Worm (Caenorhabditis elegans): ENCODE measurements around the gene oac-29.

Gene oac-29

DNA sequence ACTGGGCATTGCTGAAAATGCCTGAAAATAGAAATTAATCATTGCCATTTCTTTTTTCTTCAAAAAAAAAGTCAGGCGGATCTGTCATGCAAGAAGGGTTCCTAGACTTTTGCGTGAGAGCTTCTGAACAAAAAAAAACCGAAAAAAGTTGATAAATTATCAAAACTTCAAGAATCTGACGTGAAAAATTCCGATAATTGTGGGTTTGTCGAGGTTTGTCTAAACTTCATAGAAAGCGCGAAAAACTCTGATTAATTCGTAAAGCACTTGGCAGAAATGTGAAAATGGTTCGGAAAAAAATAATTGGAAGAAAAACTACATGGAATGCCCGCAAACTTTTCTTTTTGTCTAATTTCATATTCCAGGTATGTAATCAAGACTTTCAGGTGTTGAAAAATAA is 38.0 kb upstream of the oac-29 start, which contains the start of gene ZC190.5:
TSS of gene ZC190.5 (minus strand) at position 101 of the 400 bp plus-strand sequence.
- TF ChIP-seq eyg-1 (tag; optimal IDR thresholded peaks at IDR 0.05) (no peak), rnt-1 (tag; optimal IDR thresholded peaks at IDR 0.05) (no peak)

DNA sequence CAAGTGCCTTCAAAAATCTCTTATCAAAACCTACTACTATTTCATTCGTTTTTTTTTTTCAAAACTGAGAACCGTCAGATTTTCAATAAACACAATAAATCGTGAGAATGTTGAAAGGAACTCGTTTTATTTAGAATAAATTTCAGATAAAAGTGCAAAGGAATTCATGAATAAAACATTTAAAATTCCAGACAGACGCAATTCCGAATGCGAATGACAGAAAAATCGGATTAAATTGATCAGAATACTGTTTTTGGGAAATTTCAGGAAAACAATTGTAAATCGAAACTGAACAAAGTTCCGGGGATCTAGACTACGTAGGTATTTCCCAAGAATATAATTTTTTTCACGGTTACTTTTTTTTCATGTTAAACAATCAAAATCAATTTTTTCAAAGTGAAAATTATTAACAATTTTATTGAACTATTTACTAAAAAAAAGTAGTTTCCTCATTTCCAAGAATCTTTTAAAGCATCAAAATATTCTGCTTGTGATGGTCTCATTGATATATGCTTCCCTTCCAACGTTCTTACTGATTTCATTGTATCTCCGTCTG is 36.2 kb upstream of the oac-29 start:
- TF ChIP-seq unc-86 (tag; optimal IDR thresholded peaks at IDR 0.05) (no peak), ceh-31 (tag; optimal IDR thresholded peaks at IDR 0.05) (no peak), pax-1 (tag; optimal IDR thresholded peaks at IDR 0.05) (no peak), ref-2 (tag; optimal IDR thresholded peaks at IDR 0.05) (no peak), C08G9.2 (tag; optimal IDR thresholded peaks at IDR 0.05) (no peak), C38D4.7 (GFP tag; optimal IDR thresholded peaks at IDR 0.05) (no peak), pat-9 (tag; optimal IDR thresholded peaks at IDR 0.05) (no peak), ahr-1 (tag; optimal IDR thresholded peaks at IDR 0.05) (no peak), eyg-1 (tag; optimal IDR thresholded peaks at IDR 0.05) (no peak), ceh-14 (tag; optimal IDR thresholded peaks at IDR 0.05) (no peak), lim-6 (tag; optimal IDR thresholded peaks at IDR 0.05) (no peak), F13H6.1 (tag; optimal IDR thresholded peaks at IDR 0.05) (no peak), ceh-19 (GFP tag; optimal IDR thresholded peaks at IDR 0.05) (no peak), unc-55 (GFP tag; optimal IDR thresholded peaks at IDR 0.05) (no peak), che-1 (tag; optimal IDR thresholded peaks at IDR 0.05) (no peak), hlh-6 (tag; optimal IDR thresholded peaks at IDR 0.05) (no peak), lin-11 (tag; optimal IDR thresholded peaks at IDR 0.05) (no peak), elt-4 (tag; optimal IDR thresholded peaks at IDR 0.05) (no peak), K02D7.2 (tag; optimal IDR thresholded peaks at IDR 0.05) (no peak)

DNA sequence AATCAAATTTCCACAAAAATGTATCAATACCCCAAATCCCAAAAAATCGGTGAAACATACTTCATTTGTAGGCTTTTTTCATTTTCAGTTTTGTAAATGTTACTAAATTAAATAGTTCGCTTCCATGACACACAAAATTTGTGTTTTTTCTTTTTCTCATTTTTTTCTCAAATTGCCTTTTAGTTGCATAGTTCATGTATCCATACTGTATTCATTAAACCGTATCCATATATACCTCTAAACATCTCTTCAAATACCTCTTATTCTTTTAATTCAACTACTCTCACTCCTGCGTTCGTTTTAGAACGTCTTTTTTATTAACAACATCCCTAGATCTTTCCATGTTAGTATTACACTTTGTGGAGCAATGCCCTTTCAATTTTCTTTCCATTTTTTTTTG is 35.3 kb upstream of the oac-29 start:
- TF ChIP-seq T23F11.4 (GFP tag; optimal IDR thresholded peaks at IDR 0.05) (no peak), ceh-22 (tag; optimal IDR thresholded peaks at IDR 0.05) (no peak), ceh-9 (tag; optimal IDR thresholded peaks at IDR 0.05) (no peak), nhr-11 (tag; optimal IDR thresholded peaks at IDR 0.05) (no peak), syd-9 (tag; optimal IDR thresholded peaks at IDR 0.05) (no peak), npax-4 (tag; optimal IDR thresholded peaks at IDR 0.05) (no peak), ceh-6 (GFP tag; optimal IDR thresholded peaks at IDR 0.05) (no peak), pqm-1 (tag; optimal IDR thresholded peaks at IDR 0.05) (no peak), ztf-16 (tag; optimal IDR thresholded peaks at IDR 0.05) (no peak), tbx-7 (tag; optimal IDR thresholded peaks at IDR 0.05) (no peak), sox-2 (GFP tag; IDR thresholded peaks at IDR 0.05) (no peak), rnt-1 (tag; optimal IDR thresholded peaks at IDR 0.05) (no peak), hlh-8 (tag; optimal IDR thresholded peaks at IDR 0.05) (no peak), elt-4 (tag; optimal IDR thresholded peaks at IDR 0.05) (no peak), fkh-10 (GFP tag; optimal IDR thresholded peaks at IDR 0.05) (no peak), odd-2 (tag; optimal IDR thresholded peaks at IDR 0.05) (no peak)

DNA sequence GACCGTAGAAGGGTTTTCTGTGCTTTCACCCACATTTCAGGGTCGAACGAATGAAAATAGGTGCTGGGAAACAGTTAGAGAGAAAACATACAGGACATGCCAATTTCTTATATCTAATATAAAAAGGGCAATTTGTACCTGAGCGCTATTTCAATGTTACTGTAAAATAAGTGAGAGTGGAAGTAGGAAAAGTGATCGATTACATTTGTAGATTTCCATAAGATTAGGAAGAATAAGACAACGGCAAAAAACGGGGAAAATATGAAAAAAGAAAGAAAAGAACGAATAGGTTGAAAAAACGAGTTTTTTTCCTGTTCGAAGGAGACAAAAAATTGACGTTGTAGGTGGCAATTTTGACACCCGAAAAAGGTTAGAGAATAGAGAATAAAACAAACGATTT is 32.7 kb upstream of the oac-29 start:
- TF ChIP-seq ceh-18 (tag; optimal IDR thresholded peaks at IDR 0.05) (no peak), sox-4 (tag; optimal IDR thresholded peaks at IDR 0.05) (no peak), odd-2 (tag; optimal IDR thresholded peaks at IDR 0.05) (no peak), pax-1 (tag; optimal IDR thresholded peaks at IDR 0.05) (no peak), ceh-22 (tag; optimal IDR thresholded peaks at IDR 0.05) (no peak), ceh-19 (GFP tag; optimal IDR thresholded peaks at IDR 0.05) (no peak), K09A11.1 (tag; optimal IDR thresholded peaks at IDR 0.05; ENCODE audit: insufficient read depth) (no peak), tbx-2 (tag; optimal IDR thresholded peaks at IDR 0.05) (no peak), unc-42 (tag; optimal IDR thresholded peaks at IDR 0.05) (no peak), ztf-16 (tag; optimal IDR thresholded peaks at IDR 0.05) (no peak), pag-3 (tag; optimal IDR thresholded peaks at IDR 0.05; ENCODE audit: borderline replicate concordance) (no peak)
